Worm (Caenorhabditis elegans): ENCODE data around the gene srr-7.
A peak's percentile ranks its signal among the peaks of the same experiment; 100 is the strongest.
"Not testable (repeated sequence)": the region's sequence is repeated elsewhere in the genome, so short reads cannot be mapped to it uniquely, and the experiment has no call there.

The srr-7 gene

DNA sequence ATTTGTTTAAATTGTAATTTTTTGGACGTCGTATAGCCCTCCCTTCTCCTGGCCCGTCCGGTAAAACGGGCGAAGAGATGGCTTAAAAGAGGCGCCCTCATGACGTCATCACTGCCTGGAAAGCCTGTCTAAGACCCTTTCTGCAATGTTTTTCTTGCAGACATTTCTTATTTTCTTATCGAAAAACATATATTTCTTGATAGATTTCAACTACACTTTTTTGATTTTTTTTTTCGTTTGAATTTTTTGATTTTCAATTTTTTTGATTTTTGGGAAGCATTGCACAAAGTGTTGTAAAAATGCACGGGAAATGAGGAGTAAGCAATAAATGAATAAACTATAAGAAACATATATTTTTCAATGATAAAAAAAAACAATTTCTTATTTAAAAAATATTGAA is 14.1 kb upstream of the srr-7 start, which contains the start of gene T01G5.6:
TSS of gene T01G5.6 (minus strand) at position 101 of the 400 bp plus-strand sequence.
- no peak for TF ChIP-seq ces-1 (GFP tag; optimal IDR thresholded peaks at IDR 0.05)
- no peak for TF ChIP-seq lin-13 (GFP tag; optimal IDR thresholded peaks at IDR 0.05)
- no peak for TF ChIP-seq ets-5 (GFP tag; IDR thresholded peaks at IDR 0.05)
- TF ChIP-seq tbx-2 (tag; optimal IDR thresholded peaks at IDR 0.05) = no peak
- TF ChIP-seq ztf-4 (tag; optimal IDR thresholded peaks at IDR 0.05) = no peak
- no peak for TF ChIP-seq mab-9 (GFP tag; IDR thresholded peaks at IDR 0.05)
- no peak for TF ChIP-seq ceh-88 (GFP tag; IDR thresholded peaks at IDR 0.05)
- no peak for TF ChIP-seq lir-3 (tag; optimal IDR thresholded peaks at IDR 0.05; ENCODE audit: poor library complexity)
- no peak for TF ChIP-seq lin-15B (tag; optimal IDR thresholded peaks at IDR 0.05)
- no peak for TF ChIP-seq efl-3 (GFP tag; optimal IDR thresholded peaks at IDR 0.05)
- TF ChIP-seq unc-98 (GFP tag; IDR thresholded peaks at IDR 0.05) = no peak
- no peak for TF ChIP-seq hlh-17 (GFP tag; optimal IDR thresholded peaks at IDR 0.05; ENCODE audit: borderline replicate concordance)
- no peak for TF ChIP-seq ceh-63 (GFP tag; optimal IDR thresholded peaks at IDR 0.05)
- no peak for TF ChIP-seq C34B4.2 (tag; optimal IDR thresholded peaks at IDR 0.05)
- no peak for TF ChIP-seq nhr-12 (tag; optimal IDR thresholded peaks at IDR 0.05)
- TF ChIP-seq lin-39 (tag; optimal IDR thresholded peaks at IDR 0.05) = no peak
- TF ChIP-seq C16A3.4 (tag; optimal IDR thresholded peaks at IDR 0.05) = no peak
- TF ChIP-seq nhr-20 (tag; optimal IDR thresholded peaks at IDR 0.05) = no peak
- no peak for TF ChIP-seq unc-62 (GFP tag; optimal IDR thresholded peaks at IDR 0.05)
- no peak for TF ChIP-seq blmp-1 (tag; optimal IDR thresholded peaks at IDR 0.05)

- not testable (repeated sequence) for TF ChIP-seq sptf-1 (tag; optimal IDR thresholded peaks at IDR 0.05); lin-13 (GFP tag; optimal IDR thresholded peaks at IDR 0.05); pax-3 (tag; optimal IDR thresholded peaks at IDR 0.05)
These were observed 12.1 kb upstream of the srr-7 start, which contains the start of gene T01G5.8 for ce11 chrV:15115968-15116367. Gene T01G5.8 (plus strand): TSS chrV:15116268.

DNA sequence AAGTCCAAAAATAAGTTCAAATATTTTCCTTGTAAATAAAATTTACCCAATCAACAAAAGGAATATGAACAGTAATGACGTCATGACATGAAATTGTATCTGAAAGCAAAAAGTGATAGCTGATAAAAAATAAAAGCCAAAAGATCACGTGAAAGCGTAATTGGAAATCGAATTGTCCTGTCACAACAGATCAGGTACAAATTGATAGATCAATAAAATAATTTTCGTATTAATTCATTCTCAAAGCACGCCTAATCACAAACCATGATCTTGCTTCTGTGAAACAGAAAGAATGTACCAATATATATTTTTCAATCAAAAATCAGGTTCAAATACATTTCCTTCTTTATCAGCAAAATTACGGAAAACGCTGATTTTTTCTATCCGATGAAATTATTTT is 8.5 kb upstream of the srr-7 start, which contains the start of gene flor-1:
TSS of gene flor-1 (minus strand) at position 101 of the 400 bp plus-strand sequence.
- no peak for TF ChIP-seq nhr-11 (tag; optimal IDR thresholded peaks at IDR 0.05)
- TF ChIP-seq nhr-20 (tag; optimal IDR thresholded peaks at IDR 0.05) = peak; percentile 18

- TF ChIP-seq ztf-4 (tag; optimal IDR thresholded peaks at IDR 0.05); unc-62 (GFP tag; optimal IDR thresholded peaks at IDR 0.05); nhr-28 (tag; optimal IDR thresholded peaks at IDR 0.05): not testable (repeated sequence)
These were observed 2.9 kb upstream of the srr-7 start, which contains the start of gene ugt-30 for ce11 chrV:15125162-15125561. Gene ugt-30 (minus strand): TSS chrV:15125262.

- TF ChIP-seq nhr-85 (tag) = no peak
- no peak for TF ChIP-seq egl-27 (tag; optimal IDR thresholded peaks at IDR 0.05)
- no peak for TF ChIP-seq sup-37 (GFP tag; optimal IDR thresholded peaks at IDR 0.05)
These were observed 642 bp upstream of the srr-7 start, which contains the start of gene srj-27 for ce11 chrV:15127413-15127812. Gene srj-27 (minus strand): TSS chrV:15127513.

- no peak for TF ChIP-seq mef-2 (tag; optimal IDR thresholded peaks at IDR 0.05)
- no peak for TF ChIP-seq dpl-1 (GFP tag; optimal IDR thresholded peaks at IDR 0.05)
- TF ChIP-seq efl-1 (optimal IDR thresholded peaks at IDR 0.05) = no peak
- peak in 1 of 2 experiments; percentile 39 for TF ChIP-seq efl-1 (GFP tag; optimal IDR thresholded peaks at IDR 0.05 in 1 of 2)
- no peak for TF ChIP-seq blmp-1 (tag; optimal IDR thresholded peaks at IDR 0.05)
- TF ChIP-seq hpl-2 (GFP tag; optimal IDR thresholded peaks at IDR 0.05) = no peak
- TF ChIP-seq ceh-63 (GFP tag; optimal IDR thresholded peaks at IDR 0.05) = no peak
- no peak for TF ChIP-seq snpc-4 (tag; optimal IDR thresholded peaks at IDR 0.05)
- TF ChIP-seq ceh-8 (GFP tag; optimal IDR thresholded peaks at IDR 0.05) = no peak
These were observed 4.4 kb downstream of the srr-7 start, which contains the start of gene str-171 for ce11 chrV:15132423-15132822. Gene str-171 (minus strand): TSS chrV:15132523.
